Worm (Caenorhabditis elegans): ENCODE results near the gene F08F8.6.

Gene F08F8.6

ce11 chrIII:7308600-7309109, 34.8 kb upstream of the F08F8.6 start, which contains the start of gene acbp-4:
acbp-4 (minus strand) TSS chrIII:7309109.
- no peak for TF ChIP-seq pha-4 (tag; optimal IDR thresholded peaks at IDR 0.05)
- no peak for TF ChIP-seq nhr-76 (tag; optimal IDR thresholded peaks at IDR 0.05)
- no peak for TF ChIP-seq lsy-2 (tag; optimal IDR thresholded peaks at IDR 0.05)
- TF ChIP-seq ces-1 (GFP tag; optimal IDR thresholded peaks at IDR 0.05), result no peak
- no peak for TF ChIP-seq ceh-83 (GFP tag; optimal IDR thresholded peaks at IDR 0.05)

- no peak for TF ChIP-seq unc-39 (tag; optimal IDR thresholded peaks at IDR 0.05)
- TF ChIP-seq bed-3 (GFP tag; optimal IDR thresholded peaks at IDR 0.05), result no peak
- TF ChIP-seq elt-1 (tag; optimal IDR thresholded peaks at IDR 0.05; ENCODE audit: borderline replicate concordance, insufficient read depth), result no peak
- no peak for TF ChIP-seq blmp-1 (tag; optimal IDR thresholded peaks at IDR 0.05)
- no peak for TF ChIP-seq unc-62 (GFP tag; optimal IDR thresholded peaks at IDR 0.05)
- no peak for TF ChIP-seq hlh-1 (tag; optimal IDR thresholded peaks at IDR 0.05)
- no peak for TF ChIP-seq mep-1 (tag; optimal IDR thresholded peaks at IDR 0.05)
These were observed 32.7 kb upstream of the F08F8.6 start, which contains the start of the genes F56C9.6 and F56C9.3 for ce11 chrIII:7310662-7311340. F56C9.6 (minus strand) TSS chrIII:7310773. F56C9.3 (plus strand) TSS chrIII:7311290.

- TF ChIP-seq sem-2 (GFP tag; optimal IDR thresholded peaks at IDR 0.05) (no peak), mls-2 (tag; optimal IDR thresholded peaks at IDR 0.05) (no peak), ceh-43 (GFP tag; optimal IDR thresholded peaks at IDR 0.05) (no peak), nhr-76 (tag; optimal IDR thresholded peaks at IDR 0.05) (no peak), zip-8 (tag; optimal IDR thresholded peaks at IDR 0.05) (no peak), M03D4.4 (tag; optimal IDR thresholded peaks at IDR 0.05) (no peak), ceh-39 (tag; optimal IDR thresholded peaks at IDR 0.05) (no peak), hlh-1 (tag; optimal IDR thresholded peaks at IDR 0.05) (no peak), tbx-8 (GFP tag; optimal IDR thresholded peaks at IDR 0.05) (no peak), sptf-1 (tag; optimal IDR thresholded peaks at IDR 0.05) (no peak), ztf-11 (tag; optimal IDR thresholded peaks at IDR 0.05) (no peak)
These were observed 29.0 kb upstream of the F08F8.6 start for ce11 chrIII:7314473-7314872.

- TF ChIP-seq snpc-4 (tag; optimal IDR thresholded peaks at IDR 0.05), result no peak
These were observed 28.5 kb upstream of the F08F8.6 start, which contains the start of gene nspg-6 for ce11 chrIII:7314927-7315547. nspg-6 (minus strand) TSS chrIII:7314977.

- TF ChIP-seq drap-1 (GFP tag; optimal IDR thresholded peaks at IDR 0.05) (no peak), pha-4 (tag; optimal IDR thresholded peaks at IDR 0.05) (peak; percentile 83)
These were observed 26.1 kb upstream of the F08F8.6 start for ce11 chrIII:7317354-7317753.

- TF ChIP-seq ztf-11 (tag; optimal IDR thresholded peaks at IDR 0.05) (no peak), M03D4.4 (tag; optimal IDR thresholded peaks at IDR 0.05) (no peak), elt-1 (tag; optimal IDR thresholded peaks at IDR 0.05; ENCODE audit: borderline replicate concordance, insufficient read depth) (no peak), nhr-28 (tag; optimal IDR thresholded peaks at IDR 0.05) (no peak), nhr-2 (tag; optimal IDR thresholded peaks at IDR 0.05) (no peak), drap-1 (GFP tag; optimal IDR thresholded peaks at IDR 0.05) (no peak), zip-8 (tag; optimal IDR thresholded peaks at IDR 0.05) (no peak), ceh-43 (GFP tag; optimal IDR thresholded peaks at IDR 0.05) (no peak), sptf-1 (tag; optimal IDR thresholded peaks at IDR 0.05) (no peak), hlh-1 (tag; optimal IDR thresholded peaks at IDR 0.05) (no peak), ceh-83 (GFP tag; optimal IDR thresholded peaks at IDR 0.05) (no peak), unc-120 (tag; optimal IDR thresholded peaks at IDR 0.05; ENCODE audit: poor library complexity, severe bottlenecking) (no peak), sem-2 (GFP tag; optimal IDR thresholded peaks at IDR 0.05) (no peak), snpc-4 (tag; optimal IDR thresholded peaks at IDR 0.05) (no peak), nhr-76 (tag; optimal IDR thresholded peaks at IDR 0.05) (no peak), mep-1 (tag; optimal IDR thresholded peaks at IDR 0.05) (no peak), lin-32 (GFP tag; optimal IDR thresholded peaks at IDR 0.05) (no peak)
These were observed 24.1 kb upstream of the F08F8.6 start, which contains the start of gene F56C9.8 for ce11 chrIII:7319390-7319789. F56C9.8 (minus strand) TSS chrIII:7319509.

Data from whole organism, mixed stage, embryonic.